Worm (Caenorhabditis elegans) whole organism, L4/young adult: ENCODE measurements around the gene acdh-8.

Experiments
- W03F9.2 ChIP-seq: fragments of 150-350 bp; optimal IDR thresholded peaks from 2 replicates; lab custom pipeline; 2014; ENCODE audit warnings: missing biosample characterization, missing genetic modification characterization
- dao-5 ChIP-seq: sonication (generic microtip); optimal IDR thresholded peaks from 2 replicates; lab custom pipeline; 2016; ENCODE audit warnings: missing genotype, missing genetic modification characterization, moderate library complexity, missing compliant biosample characterization
- him-1 ChIP-seq: sonication (generic microtip); optimal IDR thresholded peaks from 2 replicates; lab custom pipeline; 2016; ENCODE audit warnings: missing genotype, missing genetic modification reagents, missing genetic modification characterization, missing compliant biosample characterization

Gene acdh-8

DNA sequence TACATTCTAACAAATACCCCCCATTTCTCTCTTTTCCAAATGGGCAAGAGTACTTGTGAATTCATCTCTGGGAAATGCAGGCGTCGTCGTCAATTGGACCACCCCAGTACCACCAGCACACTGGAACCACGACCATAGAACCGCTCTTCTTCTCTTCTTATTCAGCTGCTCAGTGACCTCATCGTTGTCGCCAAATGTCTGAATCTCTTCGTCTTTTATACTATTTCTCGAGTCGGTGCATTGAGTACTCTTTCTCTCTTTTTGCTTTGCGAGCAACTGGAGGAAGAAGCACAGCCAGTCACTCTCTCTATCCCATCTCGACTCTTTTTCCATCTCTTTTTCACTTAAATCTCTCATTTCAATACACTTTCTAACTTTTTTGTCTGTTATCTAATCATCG, 14.4 kb upstream of the acdh-8 start:
- TF ChIP-seq W03F9.2 (tag; lab: Kevin White, UChicago): no peak
- peak; percentile 75 for TF ChIP-seq him-1 (tag; lab: Kevin White, UChicago)

DNA sequence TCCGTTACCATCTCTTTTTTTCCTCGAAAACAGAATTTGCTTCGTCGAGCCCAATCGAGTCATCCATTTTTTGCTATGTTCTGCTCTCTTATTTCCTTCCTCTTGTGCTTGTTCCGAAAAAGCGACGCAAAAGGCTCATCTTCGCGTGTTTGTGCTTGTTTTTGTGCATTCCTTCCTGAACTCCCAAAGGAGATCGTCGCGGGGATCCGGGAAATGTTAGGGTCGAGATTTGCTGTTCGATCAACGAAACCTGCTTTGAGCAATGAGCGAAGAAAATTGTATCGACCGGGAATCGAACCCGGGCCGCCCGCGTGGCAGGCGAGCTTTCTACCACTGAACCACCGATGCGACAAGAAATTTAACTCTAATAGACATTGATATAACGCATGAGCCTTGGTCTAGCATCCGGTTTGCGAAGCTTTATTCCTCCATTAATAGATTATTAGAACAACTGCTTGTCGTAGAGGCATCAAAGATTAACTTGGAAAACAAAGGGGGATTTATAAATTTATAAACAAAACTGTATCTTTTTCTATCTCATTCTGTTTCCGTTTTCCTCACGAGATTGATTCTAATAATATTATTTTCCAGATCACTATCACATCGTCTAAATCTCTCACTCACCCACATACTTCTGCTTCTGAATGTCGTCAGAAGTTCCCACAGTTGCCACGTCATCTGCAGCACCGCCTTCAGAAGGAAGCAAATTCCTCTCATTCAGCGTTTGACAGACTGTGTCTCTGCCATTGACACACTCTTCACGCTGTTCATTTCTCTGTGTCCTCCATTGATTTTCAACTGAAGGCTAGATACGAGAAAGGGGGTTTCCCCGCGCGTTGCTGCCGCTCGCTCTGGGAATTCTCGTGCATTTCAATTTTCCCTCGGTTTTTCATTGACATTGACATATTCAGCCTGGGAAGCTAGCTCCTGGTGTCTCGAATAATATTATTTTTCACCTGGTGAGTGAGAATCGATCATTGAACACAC, 12.1 kb upstream of the acdh-8 start, which contains the start of gene K05F1.6:
K05F1.6 (plus strand) TSS at position 586 of the 987 bp plus-strand sequence.
- TF ChIP-seq W03F9.2 (tag; lab: Kevin White, UChicago) (peak; percentile 67), him-1 (tag; lab: Kevin White, UChicago) (peak; percentile 34), dao-5 (tag; lab: Kevin White, UChicago) (peak; percentile 47)

DNA sequence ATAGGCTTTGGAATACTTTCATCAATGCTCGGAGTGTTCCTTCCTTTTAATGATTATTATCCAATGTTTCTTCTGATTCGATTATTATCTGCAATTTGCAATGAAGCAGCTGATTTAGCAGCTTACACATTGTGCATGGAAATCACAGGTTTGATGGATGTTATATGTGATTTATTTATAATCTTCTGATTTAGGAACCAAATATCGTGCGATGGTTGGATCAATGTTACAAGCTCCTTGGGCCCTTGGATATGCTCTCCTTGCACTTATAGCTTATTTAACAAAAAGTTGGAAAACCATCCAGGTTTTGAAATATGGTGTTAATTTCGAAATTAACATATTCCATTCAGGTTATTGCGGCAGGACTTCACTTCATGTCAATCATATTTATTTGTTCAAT, 8.8 kb upstream of the acdh-8 start:
- TF ChIP-seq him-1 (tag; lab: Kevin White, UChicago): no peak
- no peak for TF ChIP-seq dao-5 (tag; lab: Kevin White, UChicago)
- no peak for TF ChIP-seq W03F9.2 (tag; lab: Kevin White, UChicago)

DNA sequence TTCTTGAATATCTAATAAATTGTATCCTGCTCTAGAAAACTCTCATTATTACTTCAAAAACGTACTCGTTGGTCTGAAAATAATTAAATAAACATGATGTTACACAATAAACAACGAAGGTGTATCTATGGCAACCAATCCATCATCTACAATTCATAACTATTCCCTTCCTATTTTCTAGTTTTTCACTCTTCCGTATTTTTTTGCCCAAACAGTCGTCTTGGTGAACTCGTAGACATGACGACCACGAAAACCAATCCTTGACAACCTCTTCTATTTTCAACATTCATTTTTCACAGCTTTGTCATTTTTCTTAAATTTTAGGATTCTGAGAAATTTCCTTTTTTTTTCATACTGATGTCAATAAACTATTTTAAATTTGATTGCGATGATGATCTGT, 5.5 kb upstream of the acdh-8 start, which contains the start of gene K05F1.13:
K05F1.13 (plus strand) TSS at position 301 of the 400 bp plus-strand sequence.
- TF ChIP-seq dao-5 (tag; lab: Kevin White, UChicago) (no peak), him-1 (tag; lab: Kevin White, UChicago) (no peak), W03F9.2 (tag; lab: Kevin White, UChicago) (no peak)

- no peak for TF ChIP-seq W03F9.2 (tag; lab: Kevin White, UChicago)
- TF ChIP-seq dao-5 (tag; lab: Kevin White, UChicago): no peak
- no peak for TF ChIP-seq him-1 (tag; lab: Kevin White, UChicago)
Observed at ce11 chrII:5790313-5790773, 4.0 kb upstream of the acdh-8 start, which contains the start of gene lect-2. TSS of gene lect-2 (plus strand) at chrII:5790723.

ce11 chrII:5792490-5792889, 1.8 kb upstream of the acdh-8 start, which contains the start of gene K05F1.14:
TSS of gene K05F1.14 (minus strand) at chrII:5792590.
- no peak for TF ChIP-seq W03F9.2 (tag; lab: Kevin White, UChicago)
- no peak for TF ChIP-seq dao-5 (tag; lab: Kevin White, UChicago)
- no peak for TF ChIP-seq him-1 (tag; lab: Kevin White, UChicago)

DNA sequence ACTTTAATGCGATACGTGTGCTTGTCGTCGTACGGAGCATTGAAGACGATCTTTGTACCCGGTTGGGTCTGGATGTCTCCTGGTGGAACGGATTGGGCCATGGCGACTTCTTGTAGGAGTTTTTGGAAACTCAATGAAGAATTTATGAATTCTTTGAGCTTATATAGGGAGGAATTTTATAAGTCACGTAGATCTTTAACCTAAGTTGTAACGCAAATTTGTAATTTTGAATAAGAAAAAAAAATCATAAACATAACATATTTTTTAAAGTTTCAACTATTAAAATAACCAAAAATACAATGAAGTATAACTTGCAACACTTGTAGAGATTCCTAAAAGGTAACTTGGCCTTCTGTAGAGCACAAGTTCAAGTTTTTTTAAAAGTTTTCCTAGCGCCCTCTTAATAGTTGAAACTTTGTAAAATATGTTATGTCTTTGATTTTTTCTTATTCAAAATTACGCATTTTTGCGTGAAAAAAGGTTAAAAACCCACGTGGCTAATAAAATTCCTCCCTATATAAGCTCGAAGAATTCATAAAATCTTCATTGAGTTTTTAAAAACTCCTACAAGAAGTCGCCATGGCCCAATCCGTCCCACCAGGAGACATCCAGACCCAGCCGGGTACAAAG, 3.2 kb downstream of the acdh-8 start, which contains the start of the genes msp-63 and msp-142:
msp-63 (minus strand) TSS at position 101 of the 630 bp plus-strand sequence.
msp-142 (plus strand) TSS at position 580 of the 630 bp plus-strand sequence.
- TF ChIP-seq him-1 (tag; lab: Kevin White, UChicago) (no peak), W03F9.2 (tag; lab: Kevin White, UChicago) (no peak), dao-5 (tag; lab: Kevin White, UChicago) (no peak)

- no peak for TF ChIP-seq W03F9.2 (tag; lab: Kevin White, UChicago)
- no peak for TF ChIP-seq dao-5 (tag; lab: Kevin White, UChicago)
- no peak for TF ChIP-seq him-1 (tag; lab: Kevin White, UChicago)
Observed at ce11 chrII:5799553-5799952, 5.3 kb downstream of the acdh-8 start, which contains the start of gene K05F1.8. TSS of gene K05F1.8 (minus strand) at chrII:5799653.

ce11 chrII:5801075-5801474, 6.8 kb downstream of the acdh-8 start, which contains the start of the genes K05F1.9 and K05F1.1:
TSS of gene K05F1.9 (minus strand) at chrII:5801175.
TSS of gene K05F1.1 (plus strand) at chrII:5801382.
- TF ChIP-seq him-1 (tag; lab: Kevin White, UChicago) (no peak), dao-5 (tag; lab: Kevin White, UChicago) (no peak), W03F9.2 (tag; lab: Kevin White, UChicago) (no peak)

DNA sequence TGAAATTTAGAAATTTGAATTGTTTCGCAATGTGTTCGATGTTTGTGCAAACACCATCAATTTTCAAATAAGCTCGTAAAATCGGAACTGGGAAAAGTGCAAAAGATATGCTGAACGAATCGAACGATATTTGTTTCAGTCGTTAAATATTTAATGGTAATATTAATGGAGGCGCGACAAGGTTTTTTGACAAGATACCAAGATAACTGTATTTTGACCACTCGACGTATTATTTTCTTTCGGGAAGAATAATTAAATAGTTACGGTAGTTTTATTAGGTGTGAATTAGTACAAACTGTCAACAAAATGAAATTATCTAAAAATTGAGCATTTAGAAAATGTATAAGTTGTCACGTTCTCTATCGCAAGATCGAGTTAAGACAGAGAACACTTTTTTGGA, 10.0 kb downstream of the acdh-8 start:
- no peak for TF ChIP-seq him-1 (tag; lab: Kevin White, UChicago)
- no peak for TF ChIP-seq dao-5 (tag; lab: Kevin White, UChicago)
- TF ChIP-seq W03F9.2 (tag; lab: Kevin White, UChicago): no peak

ce11 chrII:5805303-5805702, 11.0 kb downstream of the acdh-8 start, which contains the start of gene K05F1.10:
TSS of gene K05F1.10 (minus strand) at chrII:5805473.
- TF ChIP-seq W03F9.2 (tag; lab: Kevin White, UChicago) (no peak), him-1 (tag; lab: Kevin White, UChicago) (no peak), dao-5 (tag; lab: Kevin White, UChicago) (no peak)

DNA sequence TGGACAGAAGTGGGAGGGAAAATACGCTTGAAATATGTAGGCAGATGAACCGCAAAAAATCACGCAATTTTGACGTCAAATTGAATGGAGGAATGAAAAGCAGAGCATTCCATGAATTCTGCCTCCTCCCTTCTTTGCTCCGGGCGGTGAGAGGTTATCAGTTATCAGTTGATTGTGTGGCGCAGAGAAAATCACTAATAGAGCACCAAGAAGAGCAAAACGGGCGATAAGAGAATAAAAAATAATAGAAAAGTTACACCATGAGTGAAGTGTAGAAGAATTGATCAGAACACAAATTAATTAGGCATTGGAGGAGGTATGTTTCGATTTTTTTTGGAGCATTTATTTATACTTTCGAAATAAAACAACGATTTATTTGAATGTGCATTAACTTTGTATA, 12.3 kb downstream of the acdh-8 start:
- no peak for TF ChIP-seq dao-5 (tag; lab: Kevin White, UChicago)
- TF ChIP-seq W03F9.2 (tag; lab: Kevin White, UChicago): no peak
- no peak for TF ChIP-seq him-1 (tag; lab: Kevin White, UChicago)
